Worm (Caenorhabditis elegans): ENCODE results near the gene C54D10.3.
"Not testable (repeated sequence)": the region's sequence is repeated elsewhere in the genome, so short reads cannot be mapped to it uniquely, and the experiment has no call there.

The C54D10.3 gene

ce11 chrV:12418292-12418691, at the start of gene C54D10.3:
Gene C54D10.3 (plus strand): TSS chrV:12418592.
- no peak for TF ChIP-seq W03F9.2 (tag; optimal IDR thresholded peaks at IDR 0.05)
- TF ChIP-seq him-1 (tag; optimal IDR thresholded peaks at IDR 0.05) = no peak
- no peak for TF ChIP-seq dao-5 (tag; optimal IDR thresholded peaks at IDR 0.05)

DNA sequence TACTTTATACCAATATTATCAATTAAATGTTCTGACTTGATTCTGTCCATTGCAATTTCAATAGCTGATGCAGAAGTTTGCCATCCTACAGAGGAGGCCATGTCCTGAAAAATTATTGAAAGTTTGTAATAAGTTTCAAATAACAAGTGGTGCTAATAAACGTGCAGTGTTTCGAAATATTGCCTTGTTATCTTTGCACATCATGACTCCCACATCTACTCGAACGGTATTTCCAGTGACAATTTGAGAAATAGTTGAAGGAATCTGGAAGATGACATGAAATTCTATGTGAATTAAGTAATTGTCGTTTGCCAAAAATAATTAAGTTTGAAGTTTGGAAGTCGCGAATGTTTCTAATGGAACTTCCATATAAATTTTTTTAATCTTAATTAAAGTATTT, 49.0 kb upstream of the C54D10.3 start, which contains the start of gene gcy-13:
TSS of gene gcy-13 (minus strand) at position 101 of the 400 bp plus-strand sequence.
- TF ChIP-seq dao-5 (tag; optimal IDR thresholded peaks at IDR 0.05) (no peak), him-1 (tag; optimal IDR thresholded peaks at IDR 0.05) (no peak), W03F9.2 (tag; optimal IDR thresholded peaks at IDR 0.05) (no peak)

DNA sequence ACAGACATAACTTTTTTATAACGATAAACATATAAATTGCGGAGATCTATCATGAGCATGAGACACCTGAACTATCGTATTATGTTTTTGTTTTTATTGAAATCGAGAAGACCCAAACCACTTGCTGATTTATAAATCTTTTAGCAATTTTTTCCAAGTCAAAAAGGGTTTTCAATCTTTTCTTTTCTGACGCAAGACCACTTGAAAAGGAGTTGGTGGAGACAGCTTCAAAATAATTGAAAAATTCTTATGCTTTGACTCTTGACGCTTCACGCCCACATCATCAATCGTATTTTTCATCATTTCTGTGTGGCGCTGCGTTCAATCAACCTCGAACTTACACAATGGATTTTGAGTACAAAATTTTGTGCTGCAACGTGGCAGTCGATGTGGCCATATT, 47.0 kb upstream of the C54D10.3 start, which contains the start of gene F23H12.7:
TSS of gene F23H12.7 (plus strand) at position 301 of the 400 bp plus-strand sequence.
- TF ChIP-seq him-1 (tag; optimal IDR thresholded peaks at IDR 0.05) (no peak), W03F9.2 (tag; optimal IDR thresholded peaks at IDR 0.05) (no peak), dao-5 (tag; optimal IDR thresholded peaks at IDR 0.05) (no peak)

DNA sequence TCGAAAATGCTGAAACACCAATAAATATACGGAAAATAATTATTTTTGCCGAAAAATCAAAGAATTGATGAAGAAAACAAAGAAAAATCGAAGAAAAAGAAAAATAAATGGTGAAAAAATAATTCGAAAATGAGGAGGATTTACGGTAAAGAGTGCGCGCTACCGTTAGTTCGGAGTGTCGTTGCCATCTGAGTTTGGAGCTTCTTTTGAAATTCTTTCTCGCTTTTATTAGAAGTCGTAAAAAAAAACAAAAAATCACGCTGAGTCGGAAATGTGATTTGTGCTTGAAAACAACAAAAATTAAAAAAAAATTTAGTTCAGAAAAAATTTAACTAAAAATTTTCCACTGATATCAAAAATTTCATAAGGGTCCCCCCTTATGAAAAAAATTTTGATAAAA, 44.1 kb upstream of the C54D10.3 start, which contains the start of gene F23H12.10:
TSS of gene F23H12.10 (minus strand) at position 12 of the 400 bp plus-strand sequence.
- TF ChIP-seq W03F9.2, him-1, dao-5 (tag; optimal IDR thresholded peaks at IDR 0.05): not testable (repeated sequence)

DNA sequence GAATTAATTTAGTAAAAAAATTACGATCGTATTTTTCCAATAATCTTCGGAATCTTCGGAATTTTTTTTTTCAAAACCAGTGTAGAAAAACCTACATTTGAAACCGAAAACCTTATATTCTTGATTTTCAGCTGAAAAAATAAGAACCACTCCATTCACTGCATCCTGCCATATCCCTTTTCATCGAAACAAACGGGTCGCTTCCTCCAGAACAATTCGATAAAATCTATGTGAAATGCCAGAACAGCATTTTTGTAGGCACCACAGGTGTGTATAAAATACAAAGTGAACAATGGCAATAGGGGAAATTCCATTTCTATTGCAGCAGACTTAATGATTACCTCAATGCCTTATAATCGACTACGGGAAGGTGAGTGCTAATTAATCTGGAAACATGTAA, 41.1 kb upstream of the C54D10.3 start, which contains the start of gene K01D12.1:
TSS of gene K01D12.1 (plus strand) at position 301 of the 400 bp plus-strand sequence.
- no peak for TF ChIP-seq W03F9.2 (tag; optimal IDR thresholded peaks at IDR 0.05)
- no peak for TF ChIP-seq him-1 (tag; optimal IDR thresholded peaks at IDR 0.05)
- no peak for TF ChIP-seq dao-5 (tag; optimal IDR thresholded peaks at IDR 0.05)

DNA sequence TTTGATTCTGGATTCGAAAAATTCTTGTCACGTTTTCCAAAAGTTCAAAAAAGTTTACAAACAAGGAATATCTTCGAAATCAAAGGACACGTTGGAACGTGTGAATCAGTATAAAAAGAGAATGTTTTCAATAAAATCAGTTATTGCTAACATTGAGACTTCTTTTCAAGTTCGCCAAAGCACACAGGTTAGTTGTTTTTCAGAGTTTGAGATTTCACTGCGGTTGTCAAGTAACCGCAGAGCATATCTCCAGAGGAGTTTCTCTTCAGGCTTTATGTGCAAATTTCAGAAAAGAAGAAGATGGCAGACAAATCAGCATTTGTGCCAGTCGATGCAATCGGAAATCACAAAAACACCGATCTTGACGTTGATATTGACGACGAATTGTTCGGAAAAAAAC, 32.2 kb upstream of the C54D10.3 start, which contains the start of gene K01D12.15:
TSS of gene K01D12.15 (plus strand) at position 301 of the 400 bp plus-strand sequence.
- TF ChIP-seq dao-5 (tag; optimal IDR thresholded peaks at IDR 0.05) (no peak), W03F9.2 (tag; optimal IDR thresholded peaks at IDR 0.05) (no peak), him-1 (tag; optimal IDR thresholded peaks at IDR 0.05) (no peak)

DNA sequence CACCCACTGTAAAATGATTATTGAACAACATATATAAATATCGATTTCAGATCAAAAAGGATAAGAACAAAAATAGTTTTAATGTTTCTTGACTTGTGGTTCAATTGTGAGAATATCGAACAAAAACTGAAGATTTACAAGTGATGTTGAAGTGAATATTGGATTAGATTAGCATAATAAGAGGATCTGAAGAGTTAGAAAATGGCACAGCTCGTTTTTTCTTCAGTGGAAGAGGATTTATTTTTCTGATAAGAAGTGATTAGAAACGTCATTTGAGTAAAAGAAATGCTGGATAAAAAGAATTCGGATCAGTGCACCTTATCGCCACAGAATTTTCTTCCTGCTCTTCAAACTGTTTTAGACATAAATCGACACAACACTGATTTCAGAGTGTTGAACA, 22.7 kb upstream of the C54D10.3 start, which contains the start of gene twk-14:
TSS of gene twk-14 (minus strand) at position 8 of the 400 bp plus-strand sequence.
- TF ChIP-seq dao-5 (tag; optimal IDR thresholded peaks at IDR 0.05) (no peak), W03F9.2 (tag; optimal IDR thresholded peaks at IDR 0.05) (no peak), him-1 (tag; optimal IDR thresholded peaks at IDR 0.05) (no peak)

- TF ChIP-seq W03F9.2 (tag; optimal IDR thresholded peaks at IDR 0.05) = no peak
- TF ChIP-seq him-1 (tag; optimal IDR thresholded peaks at IDR 0.05) = no peak
- TF ChIP-seq dao-5 (tag; optimal IDR thresholded peaks at IDR 0.05) = no peak
Measured at ce11 chrV:12397545-12397944, 20.8 kb upstream of the C54D10.3 start, which contains the start of gene K01D12.5. Gene K01D12.5 (plus strand): TSS chrV:12397845.

- no peak for TF ChIP-seq him-1 (tag; optimal IDR thresholded peaks at IDR 0.05)
- no peak for TF ChIP-seq dao-5 (tag; optimal IDR thresholded peaks at IDR 0.05)
- TF ChIP-seq W03F9.2 (tag; optimal IDR thresholded peaks at IDR 0.05) = no peak
Measured at ce11 chrV:12400677-12401236, 17.6 kb upstream of the C54D10.3 start, which contains the start of the genes K01D12.20 and miga-1. Gene K01D12.20 (minus strand): TSS chrV:12400814. Gene miga-1 (minus strand): TSS chrV:12400859.

DNA sequence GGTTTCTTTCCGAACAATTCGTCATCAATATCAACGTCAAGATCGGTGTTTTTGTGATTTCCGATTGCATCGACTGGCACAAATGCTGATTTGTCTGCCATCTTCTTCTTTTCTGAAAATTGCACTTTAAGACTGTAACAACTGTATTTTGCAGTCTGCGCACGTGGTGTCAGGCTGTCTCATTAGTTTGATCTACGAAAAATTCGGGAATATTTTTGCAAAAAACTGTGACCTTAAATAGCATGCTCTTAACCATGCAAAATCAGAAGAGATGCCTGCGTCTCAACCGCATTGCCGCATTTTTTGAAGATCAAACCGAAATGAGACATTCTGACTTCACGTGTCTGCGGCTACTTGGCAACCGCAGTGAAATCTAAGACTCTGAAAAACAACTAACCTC, 17.0 kb upstream of the C54D10.3 start, which contains the start of gene K01D12.7:
TSS of gene K01D12.7 (minus strand) at position 101 of the 400 bp plus-strand sequence.
- no peak for TF ChIP-seq W03F9.2 (tag; optimal IDR thresholded peaks at IDR 0.05)
- no peak for TF ChIP-seq dao-5 (tag; optimal IDR thresholded peaks at IDR 0.05)
- no peak for TF ChIP-seq him-1 (tag; optimal IDR thresholded peaks at IDR 0.05)

DNA sequence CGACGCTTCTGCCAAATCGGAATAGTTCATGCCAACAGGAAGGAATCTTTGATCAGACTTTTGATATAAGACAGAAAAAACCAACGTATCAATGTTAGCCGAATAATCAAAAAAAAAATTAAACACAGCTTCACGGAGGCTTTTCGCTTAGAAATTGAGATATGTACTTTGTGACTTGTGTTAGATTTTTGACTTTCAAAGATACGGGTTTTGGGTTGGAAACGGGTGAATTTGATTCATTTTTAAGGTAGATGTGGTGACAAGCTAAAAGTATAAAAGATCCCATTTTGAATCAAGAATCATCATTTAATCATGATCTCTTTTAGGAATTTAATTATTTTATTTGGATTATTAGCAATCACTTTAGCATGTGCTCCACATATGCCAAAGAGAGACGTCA, 16.0 kb upstream of the C54D10.3 start, which contains the start of gene K01D12.8:
TSS of gene K01D12.8 (plus strand) at position 301 of the 400 bp plus-strand sequence.
- TF ChIP-seq dao-5 (tag; optimal IDR thresholded peaks at IDR 0.05) (no peak), him-1 (tag; optimal IDR thresholded peaks at IDR 0.05) (no peak), W03F9.2 (tag; optimal IDR thresholded peaks at IDR 0.05) (no peak)

ce11 chrV:12404544-12404943, 13.8 kb upstream of the C54D10.3 start, which contains the start of gene K01D12.9:
Gene K01D12.9 (minus strand): TSS chrV:12404644.
- TF ChIP-seq dao-5 (tag; optimal IDR thresholded peaks at IDR 0.05) (no peak), him-1 (tag; optimal IDR thresholded peaks at IDR 0.05) (no peak), W03F9.2 (tag; optimal IDR thresholded peaks at IDR 0.05) (no peak)

DNA sequence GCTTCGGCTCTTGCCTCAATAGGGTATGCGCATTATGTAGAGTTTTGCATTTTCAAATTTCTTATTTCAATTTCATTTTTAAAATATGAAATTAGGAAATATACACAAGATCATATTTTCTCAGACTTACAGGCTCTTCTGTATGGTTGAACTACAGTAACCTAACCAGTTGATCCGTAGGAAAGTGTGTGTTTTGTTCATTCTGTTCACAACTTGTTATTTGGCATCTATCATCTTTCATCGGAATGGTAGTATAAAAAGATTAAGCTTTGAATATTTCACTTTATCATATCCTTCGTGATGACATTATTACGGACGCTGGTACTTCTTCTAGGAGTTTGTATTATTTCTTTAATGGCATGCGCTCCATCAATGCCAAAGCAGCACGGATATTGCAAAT, 12.5 kb upstream of the C54D10.3 start, which contains the start of gene K01D12.10:
TSS of gene K01D12.10 (plus strand) at position 301 of the 400 bp plus-strand sequence.
- no peak for TF ChIP-seq W03F9.2 (tag; optimal IDR thresholded peaks at IDR 0.05)
- TF ChIP-seq dao-5 (tag; optimal IDR thresholded peaks at IDR 0.05) = no peak
- TF ChIP-seq him-1 (tag; optimal IDR thresholded peaks at IDR 0.05) = no peak

ce11 chrV:12406514-12406913, 11.9 kb upstream of the C54D10.3 start:
- TF ChIP-seq dao-5 (tag; optimal IDR thresholded peaks at IDR 0.05) = no peak
- no peak for TF ChIP-seq him-1 (tag; optimal IDR thresholded peaks at IDR 0.05)
